Worm (Caenorhabditis elegans): Measurements from ENCODE around the gene crn-7.

The crn-7 gene

ce11 chrIII:8307356-8307755 is 39.0 kb downstream of the crn-7 start, which contains the start of the genes F10E9.7 and F10E9.5 (continued):
- TF ChIP-seq lsy-2 (tag; optimal IDR thresholded peaks at IDR 0.05) (peak in 1 of 2 experiments; percentile 96), sdz-12 (GFP tag; optimal IDR thresholded peaks at IDR 0.05) (peak; percentile 68), egl-27 (tag; optimal IDR thresholded peaks at IDR 0.05) (no peak), nhr-41 (GFP tag; IDR thresholded peaks at IDR 0.05) (no peak), ZK337.2 (GFP tag; IDR thresholded peaks at IDR 0.05) (peak; percentile 97), nhr-42 (GFP tag; IDR thresholded peaks at IDR 0.05) (no peak), hlh-30 (tag; optimal IDR thresholded peaks at IDR 0.05; ENCODE audit: insufficient read depth) (peak; percentile 63), ama-1 (optimal IDR thresholded peaks at IDR 0.05) (no peak), egl-43 (GFP tag; IDR thresholded peaks at IDR 0.05) (no peak), ZK546.5 (tag; optimal IDR thresholded peaks at IDR 0.05) (no peak), set-16 (GFP tag; IDR thresholded peaks at IDR 0.05) (no peak), hif-1 (tag; optimal IDR thresholded peaks at IDR 0.05) (peak in 1 of 2 experiments; percentile 93), nhr-237 (tag; optimal IDR thresholded peaks at IDR 0.05) (no peak), nhr-77 (tag; optimal IDR thresholded peaks at IDR 0.05) (peak; percentile 57)

ce11 chrIII:8308238-8308637 is 39.9 kb downstream of the crn-7 start, which contains the start of gene F10E9.4:
F10E9.4 (plus strand) TSS chrIII:8308538.
- TF ChIP-seq saeg-2 (GFP tag; IDR thresholded peaks at IDR 0.05) (no peak), lin-38 (GFP tag; IDR thresholded peaks at IDR 0.05) (no peak), F44E2.7 (GFP tag; IDR thresholded peaks at IDR 0.05) (no peak), ceh-20 (GFP tag; IDR thresholded peaks at IDR 0.05) (no peak), unc-62 (GFP tag; optimal IDR thresholded peaks at IDR 0.05 in 1 of 2) (no peak), unc-62 (tag; optimal IDR thresholded peaks at IDR 0.05) (no peak), Y75B8A.6 (GFP tag; IDR thresholded peaks at IDR 0.05) (no peak), attf-4 (tag; optimal IDR thresholded peaks at IDR 0.05) (no peak), hmg-1.1 (GFP tag; IDR thresholded peaks at IDR 0.05) (no peak), fos-1 (tag; optimal IDR thresholded peaks at IDR 0.05) (no peak), lin-29 (GFP tag; IDR thresholded peaks at IDR 0.05) (no peak), aha-1 (tag) (no peak), mdl-1 (tag; optimal IDR thresholded peaks at IDR 0.05) (no peak), cey-2 (tag; optimal IDR thresholded peaks at IDR 0.05; ENCODE audit: borderline replicate concordance, insufficient read depth) (no peak), spr-1 (tag; optimal IDR thresholded peaks at IDR 0.05) (no peak), hif-1 (tag; optimal IDR thresholded peaks at IDR 0.05) (no peak), snpc-1.2 (GFP tag; IDR thresholded peaks at IDR 0.05) (no peak)

DNA sequence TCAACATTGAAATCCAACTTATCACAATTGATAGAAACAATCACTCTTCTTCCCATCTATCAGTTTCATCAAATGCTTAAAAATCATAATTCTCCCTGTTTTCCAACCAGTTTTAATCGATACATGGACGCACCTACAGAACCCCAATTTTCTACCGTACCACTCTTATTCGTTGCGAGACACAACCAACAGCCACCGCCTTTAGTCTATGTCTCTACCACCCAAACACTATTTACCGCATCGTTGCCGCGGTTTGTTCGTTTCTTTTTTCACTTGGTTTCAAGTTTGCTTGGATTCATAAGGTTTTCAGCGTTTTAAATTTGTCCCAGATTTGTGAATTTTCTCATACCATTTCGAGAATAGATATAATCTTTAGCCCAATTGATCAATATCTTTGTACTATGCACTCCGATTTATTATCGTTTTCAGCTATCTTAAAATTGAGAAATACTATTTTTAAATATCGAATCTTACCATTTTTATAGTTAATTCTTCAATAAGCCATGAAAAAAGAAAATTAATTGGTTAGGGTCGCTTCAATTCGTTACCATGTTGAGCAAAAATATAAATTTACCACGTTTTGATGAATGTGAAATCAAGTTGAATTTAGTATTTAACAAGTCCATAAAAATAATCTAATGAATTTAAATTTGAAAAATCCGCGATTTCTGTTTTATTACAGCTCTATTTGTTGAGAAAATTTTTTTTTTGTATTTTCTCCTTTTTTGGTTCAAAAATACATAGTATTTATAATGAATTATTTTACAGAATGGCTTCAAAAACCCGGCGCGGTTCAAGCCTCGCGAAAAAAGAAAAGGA is 42.1 kb downstream of the crn-7 start, which contains the start of gene F10E9.3:
TSS of gene F10E9.3 (plus strand) at position 769 of the 819 bp plus-strand sequence.
- peak in 1 of 2 experiments; percentile 93 for TF ChIP-seq unc-62 (GFP tag; optimal IDR thresholded peaks at IDR 0.05 in 1 of 2)
- TF ChIP-seq unc-62 (tag; optimal IDR thresholded peaks at IDR 0.05) = no peak
- no peak for TF ChIP-seq nhr-11 (tag; optimal IDR thresholded peaks at IDR 0.05)
- no peak for TF ChIP-seq daf-16 (GFP tag; optimal IDR thresholded peaks at IDR 0.05)
- TF ChIP-seq daf-16 (tag; optimal IDR thresholded peaks at IDR 0.05) = peak; percentile 12
- TF ChIP-seq aha-1 (tag) = peak; percentile 68
- peak; percentile 72 for TF ChIP-seq mes-2 (tag; optimal IDR thresholded peaks at IDR 0.05; ENCODE audit: poor library complexity, severe bottlenecking)
- no peak for TF ChIP-seq spr-3 (GFP tag; optimal IDR thresholded peaks at IDR 0.05)
- TF ChIP-seq pha-4 (GFP tag; IDR thresholded peaks at IDR 0.05) = no peak
- TF ChIP-seq pha-4 (tag; optimal IDR thresholded peaks at IDR 0.05) = no peak
- TF ChIP-seq lsy-2 (tag; optimal IDR thresholded peaks at IDR 0.05) = peak in 1 of 2 experiments; percentile 96
- TF ChIP-seq T20F7.1 (GFP tag; optimal IDR thresholded peaks at IDR 0.05) = peak; percentile 13
- peak; percentile 32 for TF ChIP-seq ama-1 (optimal IDR thresholded peaks at IDR 0.05)
- TF ChIP-seq dpl-1 (GFP tag; optimal IDR thresholded peaks at IDR 0.05) = peak; percentile 38
- no peak for TF ChIP-seq madf-9 (GFP tag; conservative IDR thresholded peaks at IDR 0.05)

Data from whole organism, L4 larva.